Worm (Caenorhabditis elegans) whole organism, late embryonic: ENCODE measurements around the gene mtl-2.

Source experiments
- C08G9.2 ChIP-seq: sonication (generic microtip); optimal IDR thresholded peaks from 2 replicates; lab custom pipeline; 2016; ENCODE audit warnings: mild to moderate bottlenecking, missing genetic modification characterization, moderate library complexity, missing compliant biosample characterization
- F13H6.1 ChIP-seq: sonication (generic microtip); optimal IDR thresholded peaks from 2 replicates; lab custom pipeline; 2016; ENCODE audit warnings: missing genetic modification characterization, missing compliant biosample characterization
- K09A11.1 ChIP-seq: sonication (generic microtip); optimal IDR thresholded peaks from 2 replicates; lab custom pipeline; 2017; ENCODE audit warnings: antibody characterized with exemption, mild to moderate bottlenecking, missing genetic modification characterization, missing compliant biosample characterization; ENCODE audit not compliant: insufficient read depth
- ceh-14 ChIP-seq: sonication (generic microtip); optimal IDR thresholded peaks from 2 replicates; lab custom pipeline; 2016; ENCODE audit warnings: missing genotype, missing genetic modification characterization, missing compliant biosample characterization
- ceh-18 ChIP-seq: sonication (generic microtip); optimal IDR thresholded peaks from 2 replicates; lab custom pipeline; 2016; ENCODE audit warnings: missing genetic modification characterization, missing compliant biosample characterization
- ceh-2 ChIP-seq: sonication (generic microtip); optimal IDR thresholded peaks from 2 replicates; lab custom pipeline; 2016; ENCODE audit warnings: missing genotype, missing genetic modification characterization, missing compliant biosample characterization
- ceh-22 ChIP-seq: sonication (generic microtip); optimal IDR thresholded peaks from 2 replicates; lab custom pipeline; 2017; ENCODE audit warnings: missing biosample characterization, missing genetic modification characterization
- ceh-24 ChIP-seq: sonication (generic microtip); optimal IDR thresholded peaks from 2 replicates; lab custom pipeline; 2016; ENCODE audit warnings: mild to moderate bottlenecking, missing genetic modification characterization, missing compliant biosample characterization
- ceh-34 ChIP-seq: sonication (generic microtip); optimal IDR thresholded peaks from 2 replicates; lab custom pipeline; 2016; ENCODE audit warnings: mild to moderate bottlenecking, missing genetic modification characterization, missing compliant biosample characterization
- ceh-45 ChIP-seq: fragments of 200-800 bp; sonication (Bioruptor generic); IDR thresholded peaks from 2 replicates; pipeline ENCODE4 v1.3.6; 2022; ENCODE audit warnings: missing genetic modification reagents, missing genetic modification characterization, missing compliant biosample characterization
- ceh-48 ChIP-seq: sonication (generic microtip); optimal IDR thresholded peaks from 2 replicates; lab custom pipeline; 2016; ENCODE audit warnings: missing genetic modification characterization, inconsistent platforms, missing compliant biosample characterization
- ceh-6 ChIP-seq: fragments of 200-800 bp; sonication (Bioruptor generic); optimal IDR thresholded peaks from 2 replicates; lab custom pipeline; 2018; ENCODE audit warnings: mild to moderate bottlenecking, missing genetic modification characterization, missing compliant biosample characterization
- che-1 ChIP-seq: sonication (generic microtip); optimal IDR thresholded peaks from 2 replicates; lab custom pipeline; 2016; ENCODE audit warnings: mild to moderate bottlenecking, missing genetic modification characterization, missing compliant biosample characterization
- dmd-4 ChIP-seq: sonication (generic microtip); optimal IDR thresholded peaks from 2 replicates; lab custom pipeline; 2016; ENCODE audit warnings: borderline replicate concordance, missing genetic modification characterization, missing compliant biosample characterization
- elt-4 ChIP-seq: sonication (generic microtip); optimal IDR thresholded peaks from 2 replicates; lab custom pipeline; 2016; ENCODE audit warnings: missing genetic modification characterization, missing compliant biosample characterization
- ets-4 ChIP-seq: sonication (generic microtip); optimal IDR thresholded peaks from 2 replicates; lab custom pipeline; 2016; ENCODE audit warnings: missing genetic modification characterization, missing compliant biosample characterization
- fax-1 ChIP-seq: sonication (generic microtip); optimal IDR thresholded peaks from 2 replicates; lab custom pipeline; 2016; ENCODE audit warnings: missing genotype, missing genetic modification characterization, missing compliant biosample characterization
- fkh-6 ChIP-seq: sonication (generic microtip); optimal IDR thresholded peaks from 2 replicates; lab custom pipeline; 2016; ENCODE audit warnings: missing genetic modification characterization, missing compliant biosample characterization
- hlh-15 ChIP-seq: sonication (generic microtip); optimal IDR thresholded peaks from 2 replicates; lab custom pipeline; 2016; ENCODE audit warnings: missing genetic modification characterization, missing compliant biosample characterization
- hlh-6 ChIP-seq: sonication (generic microtip); optimal IDR thresholded peaks from 2 replicates; lab custom pipeline; 2016; ENCODE audit warnings: missing genotype, missing genetic modification characterization, missing compliant biosample characterization
- odd-2 ChIP-seq: sonication (generic microtip); optimal IDR thresholded peaks from 2 replicates; lab custom pipeline; 2017; ENCODE audit warnings: antibody characterized with exemption, mild to moderate bottlenecking, missing genetic modification characterization, missing compliant biosample characterization
- pag-3 ChIP-seq: sonication (generic microtip); optimal IDR thresholded peaks from 2 replicates; lab custom pipeline; 2016; ENCODE audit warnings: missing compliant biosample characterization, missing genetic modification characterization, borderline replicate concordance
- pat-9 ChIP-seq: fragments of 200-800 bp; sonication (Bioruptor generic); optimal IDR thresholded peaks from 2 replicates; lab custom pipeline; 2018; ENCODE audit warnings: mild to moderate bottlenecking, missing genetic modification characterization, moderate library complexity, missing compliant biosample characterization
- pros-1 ChIP-seq: fragments of 150-350 bp; optimal IDR thresholded peaks from 2 replicates; lab custom pipeline; 2014; ENCODE audit warnings: missing biosample characterization, missing genetic modification reagents, missing genetic modification characterization
- rnt-1 ChIP-seq: sonication (generic microtip); optimal IDR thresholded peaks from 2 replicates; lab custom pipeline; 2016; ENCODE audit warnings: missing genetic modification characterization, missing compliant biosample characterization
- sdc-2 ChIP-seq: sonication (generic microtip); optimal IDR thresholded peaks from 2 replicates; lab custom pipeline; 2016; ENCODE audit warnings: missing genotype, missing genetic modification characterization, missing compliant biosample characterization
- sox-2 ChIP-seq: fragments of 200-800 bp; sonication (Bioruptor generic); IDR thresholded peaks from 2 replicates; pipeline ENCODE4 v1.3.6; 2022; ENCODE audit warnings: missing genetic modification reagents, missing genetic modification characterization, missing compliant biosample characterization
- syd-9 ChIP-seq: sonication (generic microtip); optimal IDR thresholded peaks from 2 replicates; lab custom pipeline; 2016; ENCODE audit warnings: mild to moderate bottlenecking, missing genetic modification characterization, moderate library complexity, missing compliant biosample characterization
- tbx-2 ChIP-seq: sonication (generic microtip); optimal IDR thresholded peaks from 2 replicates; lab custom pipeline; 2016; ENCODE audit warnings: missing genetic modification characterization, missing compliant biosample characterization
- tbx-7 ChIP-seq: sonication (generic microtip); optimal IDR thresholded peaks from 2 replicates; lab custom pipeline; 2016; ENCODE audit warnings: missing genotype, missing genetic modification characterization, missing compliant biosample characterization
- ttx-3 ChIP-seq: sonication (generic microtip); optimal IDR thresholded peaks from 2 replicates; lab custom pipeline; 2016; ENCODE audit warnings: missing genetic modification reagents, missing genetic modification characterization, missing compliant biosample characterization
- unc-3 ChIP-seq, 2 experiments: fragments of 200-800 bp in 1 of 2; sonication (Bioruptor generic) in 1 of 2; sonication (generic microtip) in 1 of 2; conservative IDR thresholded peaks in 1 of 2; optimal IDR thresholded peaks in 1 of 2; 2 replicates each; pipeline versions ENCODE4 v1.3.6 to Lab custom; 2016 to 2022; ENCODE audit warnings: missing compliant biosample characterization in 2 of 2, missing genetic modification characterization in 2 of 2, missing genetic modification reagents in 1 of 2
- zip-5 ChIP-seq: sonication (generic microtip); optimal IDR thresholded peaks from 2 replicates; lab custom pipeline; 2016; ENCODE audit warnings: missing genetic modification characterization, missing compliant biosample characterization
- ztf-16 ChIP-seq: sonication (generic microtip); optimal IDR thresholded peaks from 2 replicates; lab custom pipeline; 2017; ENCODE audit warnings: missing genetic modification characterization, missing compliant biosample characterization

The mtl-2 gene

DNA sequence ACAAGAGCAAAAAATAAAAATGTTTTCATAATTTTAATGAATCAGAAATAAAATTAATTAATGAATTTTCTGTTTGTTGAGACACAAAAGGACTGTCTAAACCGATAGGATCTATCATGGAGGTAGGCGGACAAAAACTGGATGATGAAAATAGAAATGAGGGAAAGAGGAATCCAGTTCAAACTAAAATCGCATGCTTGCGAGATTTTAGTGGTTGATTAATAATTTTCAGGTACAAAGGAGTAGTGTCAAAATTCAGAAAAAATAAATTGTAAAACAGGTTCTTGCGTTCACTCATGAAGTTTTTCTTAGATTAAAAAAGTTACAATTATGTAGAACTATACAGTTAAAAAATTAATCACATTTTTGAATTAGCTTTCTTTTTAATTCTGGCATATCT, 8.9 kb upstream of the mtl-2 start, which contains the start of gene T08G5.3:
T08G5.3 (minus strand) TSS at position 101 of the 400 bp plus-strand sequence.
- no peak for TF ChIP-seq fkh-6 (tag; lab: Kevin White, UChicago)
- no peak for TF ChIP-seq unc-3 (GFP tag; conservative IDR thresholded peaks at IDR 0.05; lab: Robert Waterston, UW)
- TF ChIP-seq unc-3 (tag; optimal IDR thresholded peaks at IDR 0.05; lab: Kevin White, UChicago), result no peak
- no peak for TF ChIP-seq ceh-24 (tag; lab: Kevin White, UChicago)
- TF ChIP-seq ceh-6, result no peak
- no peak for TF ChIP-seq tbx-7 (tag; lab: Kevin White, UChicago)
- no peak for TF ChIP-seq zip-5
- TF ChIP-seq ets-4 (tag; lab: Kevin White, UChicago), result no peak
- TF ChIP-seq syd-9 (tag; lab: Kevin White, UChicago), result no peak
- no peak for TF ChIP-seq rnt-1 (tag; lab: Kevin White, UChicago)
- TF ChIP-seq pat-9 (tag; lab: Kevin White, UChicago), result no peak

DNA sequence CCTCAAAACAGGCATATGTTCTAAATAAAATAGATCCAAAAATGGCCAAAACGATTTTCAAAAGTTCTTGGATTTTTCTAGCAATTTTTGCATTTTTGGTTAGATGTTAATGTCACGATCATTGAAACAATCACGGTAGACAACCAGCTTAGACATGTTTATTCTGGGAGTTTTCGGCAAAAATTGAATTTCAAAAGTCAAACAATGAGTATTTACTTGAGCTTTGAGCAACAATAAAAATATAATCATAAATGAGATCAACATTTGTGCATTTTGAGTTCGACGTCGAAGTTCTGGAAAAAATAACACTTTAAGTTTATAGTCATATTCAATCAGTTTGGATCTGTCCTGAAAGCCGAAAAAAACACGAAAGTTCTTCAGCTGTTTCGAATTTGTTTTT, 7.7 kb upstream of the mtl-2 start, which contains the start of gene T08G5.2:
T08G5.2 (minus strand) TSS at position 101 of the 400 bp plus-strand sequence.
- TF ChIP-seq che-1 (tag; lab: Kevin White, UChicago) (no peak), rnt-1 (tag; lab: Kevin White, UChicago) (no peak), C08G9.2 (tag; lab: Kevin White, UChicago) (no peak), ceh-18 (tag; lab: Kevin White, UChicago) (no peak), ets-4 (tag; lab: Kevin White, UChicago) (no peak), K09A11.1 (tag; lab: Kevin White, UChicago) (no peak), fkh-6 (tag; lab: Kevin White, UChicago) (no peak), sdc-2 (tag; lab: Kevin White, UChicago) (no peak), ceh-2 (tag; lab: Kevin White, UChicago) (no peak)

DNA sequence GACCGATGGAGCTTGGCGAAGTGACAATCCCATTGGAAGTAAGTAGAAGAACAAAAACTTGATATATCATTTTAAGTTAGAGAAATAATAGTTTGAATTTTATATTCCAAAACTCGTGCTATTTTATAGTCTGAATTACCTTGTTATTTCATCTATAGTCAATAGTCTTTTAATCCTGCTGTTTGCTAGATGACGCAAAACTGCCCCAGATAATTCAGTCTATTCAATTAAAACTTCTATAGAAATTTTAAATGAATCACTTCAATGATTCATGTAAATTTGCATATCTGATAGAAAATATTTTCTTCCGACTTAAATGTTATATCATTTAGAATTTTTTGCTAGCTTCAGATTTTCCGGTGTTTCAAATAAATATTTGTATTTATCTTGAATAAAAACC, 4.6 kb upstream of the mtl-2 start, which contains the start of gene T08G5.15:
T08G5.15 (minus strand) TSS at position 101 of the 400 bp plus-strand sequence.
- TF ChIP-seq pros-1 (no peak), ceh-22 (tag; lab: Kevin White, UChicago) (no peak), ceh-45 (GFP tag; lab: Robert Waterston, UW) (no peak), ceh-48 (no peak), fax-1 (tag; lab: Kevin White, UChicago) (no peak), ceh-2 (tag; lab: Kevin White, UChicago) (no peak), ceh-14 (tag; lab: Kevin White, UChicago) (no peak), tbx-7 (tag; lab: Kevin White, UChicago) (no peak), ceh-34 (tag; lab: Kevin White, UChicago) (no peak), tbx-2 (tag; lab: Kevin White, UChicago) (no peak), pag-3 (tag; lab: Kevin White, UChicago) (no peak), ceh-18 (tag; lab: Kevin White, UChicago) (no peak)

DNA sequence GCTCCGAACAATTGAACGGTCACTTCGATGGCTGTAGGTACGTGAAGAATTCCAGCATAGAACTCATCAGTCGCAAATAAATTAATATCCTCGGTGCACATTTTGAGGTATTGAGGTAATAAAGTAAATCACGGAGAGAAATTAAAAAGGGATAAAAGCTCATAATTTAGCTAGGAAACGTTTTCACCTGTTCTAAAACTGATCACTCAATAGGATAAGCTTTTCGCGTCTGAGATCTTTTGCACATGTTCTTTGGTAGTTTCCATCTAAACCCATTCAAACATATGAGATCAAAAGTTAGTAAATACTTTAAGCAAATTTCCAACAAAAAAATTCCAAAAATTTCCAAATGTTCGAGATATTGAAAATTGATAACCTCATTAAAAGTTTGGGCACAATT, 997 bp downstream of the mtl-2 start, which contains the start of gene srh-308:
srh-308 (minus strand) TSS at position 101 of the 400 bp plus-strand sequence.
- TF ChIP-seq ttx-3 (tag; lab: Kevin White, UChicago) (no peak), odd-2 (tag; lab: Kevin White, UChicago) (no peak), pat-9 (tag; lab: Kevin White, UChicago) (no peak), ceh-45 (GFP tag; lab: Robert Waterston, UW) (no peak), hlh-6 (no peak), F13H6.1 (tag; lab: Kevin White, UChicago) (no peak), ztf-16 (tag; lab: Kevin White, UChicago) (no peak), hlh-15 (tag; lab: Kevin White, UChicago) (no peak), che-1 (tag; lab: Kevin White, UChicago) (no peak), elt-4 (tag; lab: Kevin White, UChicago) (no peak), rnt-1 (tag; lab: Kevin White, UChicago) (no peak), sox-2 (no peak), dmd-4 (tag; lab: Kevin White, UChicago) (no peak), ceh-14 (tag; lab: Kevin White, UChicago) (no peak)
- TF ChIP-seq, all 69 proteins: peak for 0
